Fruit fly (Drosophila melanogaster): Measurements from ENCODE around the gene Dip-C.

Gene Dip-C

dm6 chr3R:12443769-12444168 is 30.2 kb upstream of the Dip-C start:
- TF ChIP-seq bigmax (GFP tag; optimal IDR thresholded peaks at IDR 0.05) (no peak), CG18262 (tag; optimal IDR thresholded peaks at IDR 0.05) (no peak), chm (GFP tag; IDR thresholded peaks at IDR 0.05) (no peak), CG1602 (GFP tag; optimal IDR thresholded peaks at IDR 0.05) (no peak), CG1792 (GFP tag; optimal IDR thresholded peaks at IDR 0.05) (no peak), CG7357 (GFP tag; IDR thresholded peaks at IDR 0.05) (no peak), Nf-YA (GFP tag; IDR thresholded peaks at IDR 0.05) (no peak), sd (tag; optimal IDR thresholded peaks at IDR 0.05) (peak; percentile 4), Ets65A (GFP tag) (no peak), pb (GFP tag; optimal IDR thresholded peaks at IDR 0.05) (no peak), Usf (GFP tag; optimal IDR thresholded peaks at IDR 0.05) (no peak), CG17385 (GFP tag; optimal IDR thresholded peaks at IDR 0.05) (no peak), CG7839 (tag; optimal IDR thresholded peaks at IDR 0.05) (no peak), CG42726 (GFP tag; IDR thresholded peaks at IDR 0.05; ENCODE audit: partially characterized antibody) (no peak), yki (optimal IDR thresholded peaks at IDR 0.05) (no peak), CG12659 (GFP tag; optimal IDR thresholded peaks at IDR 0.05) (no peak), ftz-f1 (GFP tag; optimal IDR thresholded peaks at IDR 0.05) (peak; percentile 27), al (GFP tag; IDR thresholded peaks at IDR 0.05) (no peak), CG8478 (optimal IDR thresholded peaks at IDR 0.05) (no peak), BtbVII (GFP tag; optimal IDR thresholded peaks at IDR 0.05) (no peak), CG9437 (GFP tag; optimal IDR thresholded peaks at IDR 0.05) (no peak), nom (GFP tag; optimal IDR thresholded peaks at IDR 0.05) (no peak), CG13894 (tag; optimal IDR thresholded peaks at IDR 0.05) (peak; percentile 30), bab2 (GFP tag; optimal IDR thresholded peaks at IDR 0.05) (no peak), CG15073 (GFP tag; optimal IDR thresholded peaks at IDR 0.05) (no peak), lmd (GFP tag; IDR thresholded peaks at IDR 0.05) (no peak), sima (GFP tag; optimal IDR thresholded peaks at IDR 0.05) (no peak), CG32772 (GFP tag; IDR thresholded peaks at IDR 0.05) (no peak), CG13287 (GFP tag; IDR thresholded peaks at IDR 0.05; ENCODE audit: partially characterized antibody) (peak; percentile 14; the same call in 1 of the 2 replicates), hth (optimal IDR thresholded peaks at IDR 0.05) (no peak), sens-2 (GFP tag; IDR thresholded peaks at IDR 0.05) (no peak), CG12299 (tag; optimal IDR thresholded peaks at IDR 0.05) (no peak), Fer2 (tag; optimal IDR thresholded peaks at IDR 0.05) (no peak), CG6813 (GFP tag; optimal IDR thresholded peaks at IDR 0.05) (no peak), E2f1 (GFP tag; IDR thresholded peaks at IDR 0.05) (no peak), CG10267 (tag; optimal IDR thresholded peaks at IDR 0.05) (no peak), CG11398 (GFP tag; optimal IDR thresholded peaks at IDR 0.05) (no peak), Xrp1 (GFP tag; IDR thresholded peaks at IDR 0.05) (no peak), ERR (GFP tag; optimal IDR thresholded peaks at IDR 0.05) (no peak), Scr (GFP tag; IDR thresholded peaks at IDR 0.05; ENCODE audit: partially characterized antibody) (0 out of 2 replicates have a peak, but pooled peaks have one; percentile 12), Stat92E (GFP tag; optimal IDR thresholded peaks at IDR 0.05) (no peak), danr (GFP tag; IDR thresholded peaks at IDR 0.05) (no peak), Vsx1 (GFP tag; optimal IDR thresholded peaks at IDR 0.05) (no peak), CG14014 (GFP tag; IDR thresholded peaks at IDR 0.05) (no peak), seq (GFP tag; IDR thresholded peaks at IDR 0.05) (no peak), cg (GFP tag; optimal IDR thresholded peaks at IDR 0.05) (peak; percentile 68), CG17912 (GFP tag; optimal IDR thresholded peaks at IDR 0.05) (no peak), CG11085 (GFP tag; IDR thresholded peaks at IDR 0.05) (no peak), gem (tag; optimal IDR thresholded peaks at IDR 0.05) (no peak), CG2129 (GFP tag; IDR thresholded peaks at IDR 0.05; ENCODE audit: partially characterized antibody) (no peak), dati (GFP tag; IDR thresholded peaks at IDR 0.05) (no peak), CG6683 (GFP tag; optimal IDR thresholded peaks at IDR 0.05) (no peak), rib (GFP tag; IDR thresholded peaks at IDR 0.05) (no peak; the same call in 1 of the 2 replicates)
